Worm (Caenorhabditis elegans) whole organism, early embryonic: ENCODE data around the gene Y69A2AR.25.

ENCODE experiments used
- B0310.2 ChIP-seq: sonication (generic microtip); optimal IDR thresholded peaks from 2 replicates; lab custom pipeline; 2016; ENCODE audit warnings: mild to moderate bottlenecking, missing genetic modification characterization, missing compliant biosample characterization
- F13C5.2 ChIP-seq: sonication (generic microtip); optimal IDR thresholded peaks from 2 replicates; lab custom pipeline; 2017; ENCODE audit warnings: mild to moderate bottlenecking, missing genetic modification characterization, inconsistent platforms, missing compliant biosample characterization
- aly-1 ChIP-seq: sonication (generic microtip); optimal IDR thresholded peaks from 2 replicates; lab custom pipeline; 2016; ENCODE audit warnings: missing genetic modification characterization, missing compliant biosample characterization
- ama-1 ChIP-seq: fragments of 150-350 bp; optimal IDR thresholded peaks from 2 replicates; lab custom pipeline; 2014
- ceh-13 ChIP-seq: fragments of 200-800 bp; sonication (Bioruptor generic); optimal IDR thresholded peaks from 2 replicates; lab custom pipeline; 2018; ENCODE audit warnings: mild to moderate bottlenecking, missing genetic modification characterization, missing compliant biosample characterization
- ceh-36 ChIP-seq: sonication (generic microtip); optimal IDR thresholded peaks from 2 replicates; lab custom pipeline; 2016; ENCODE audit warnings: missing genetic modification characterization, inconsistent platforms, missing compliant biosample characterization
- ets-7 ChIP-seq: sonication (generic microtip); optimal IDR thresholded peaks from 2 replicates; lab custom pipeline; 2016; ENCODE audit warnings: missing genotype, missing genetic modification characterization, missing compliant biosample characterization
- flt-1 ChIP-seq: fragments of 200-800 bp; sonication (Bioruptor generic); IDR thresholded peaks from 2 replicates; pipeline ENCODE4 v1.3.6; 2022; ENCODE audit warnings: missing genetic modification characterization, missing compliant biosample characterization
- hmbx-1 ChIP-seq: sonication (generic microtip); optimal IDR thresholded peaks from 2 replicates; lab custom pipeline; 2016; ENCODE audit warnings: mild to moderate bottlenecking, missing genetic modification characterization, missing compliant biosample characterization
- hmg-4 ChIP-seq: fragments of 200-800 bp; sonication (Bioruptor generic); optimal IDR thresholded peaks from 2 replicates; lab custom pipeline; 2018; ENCODE audit warnings: mild to moderate bottlenecking, missing genetic modification characterization, missing compliant biosample characterization
- hnd-1 ChIP-seq: sonication (generic microtip); optimal IDR thresholded peaks from 2 replicates; lab custom pipeline; 2016; ENCODE audit warnings: missing genetic modification characterization, missing compliant biosample characterization
- pes-1 ChIP-seq: fragments of 200-800 bp; sonication (Bioruptor generic); IDR thresholded peaks from 2 replicates; pipeline ENCODE4 v1.3.6; 2022; ENCODE audit warnings: missing genetic modification reagents, missing genetic modification characterization, missing compliant biosample characterization
- scrt-1 ChIP-seq: fragments of 200-800 bp; sonication (Bioruptor generic); IDR thresholded peaks from 2 replicates; pipeline ENCODE4 v1.3.6; 2022; ENCODE audit warnings: missing genetic modification characterization, missing compliant biosample characterization
- sea-1 ChIP-seq: fragments of 200-800 bp; sonication (Bioruptor generic); conservative IDR thresholded peaks from 2 replicates; pipeline ENCODE4 v1.3.6; 2022; ENCODE audit warnings: missing genetic modification characterization, missing compliant biosample characterization
- tbx-11 ChIP-seq: fragments of 200-800 bp; sonication (Bioruptor generic); IDR thresholded peaks from 2 replicates; pipeline ENCODE4 v1.3.6; 2022; ENCODE audit warnings: missing genetic modification characterization, missing compliant biosample characterization
- tbx-37 ChIP-seq: fragments of 200-800 bp; sonication (Bioruptor generic); conservative IDR thresholded peaks from 2 replicates; pipeline ENCODE4 v1.3.6; 2022; ENCODE audit warnings: missing genetic modification reagents, missing genetic modification characterization, missing compliant biosample characterization
- tra-4 ChIP-seq: sonication (generic microtip); optimal IDR thresholded peaks from 2 replicates; lab custom pipeline; 2017; ENCODE audit warnings: missing genetic modification characterization, missing compliant biosample characterization

Y69A2AR.25 gene

DNA sequence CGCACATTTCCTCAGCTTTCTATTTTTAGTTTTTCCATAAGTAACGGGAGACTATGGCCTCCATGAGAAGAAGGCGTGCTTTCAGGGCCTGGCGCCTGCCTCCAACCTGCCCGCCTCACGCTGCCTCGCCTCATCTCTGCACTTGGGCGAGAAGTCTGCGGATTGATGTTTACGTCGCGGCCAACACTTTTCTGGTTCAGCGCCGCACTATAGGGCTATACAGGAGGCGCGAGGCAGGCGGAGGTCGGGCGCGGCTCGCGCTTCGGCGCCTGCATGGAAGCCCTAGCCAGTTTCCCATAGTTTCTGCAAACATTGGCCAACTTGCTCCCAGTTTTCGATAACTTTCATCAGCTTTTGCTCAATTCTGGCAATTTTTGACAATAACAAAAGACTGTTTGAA, 5.0 kb upstream of the Y69A2AR.25 start:
- TF ChIP-seq tra-4 (tag; lab: Kevin White, UChicago) (no peak), aly-1 (tag; lab: Kevin White, UChicago) (no peak), ama-1 (lab: Kevin White, UChicago) (no peak), hmg-4 (no peak), hmbx-1 (tag; lab: Kevin White, UChicago) (no peak), B0310.2 (tag; lab: Kevin White, UChicago) (no peak), ceh-13 (GFP tag; lab: Kevin White, UChicago) (no peak), ets-7 (no peak), hnd-1 (no peak)

DNA sequence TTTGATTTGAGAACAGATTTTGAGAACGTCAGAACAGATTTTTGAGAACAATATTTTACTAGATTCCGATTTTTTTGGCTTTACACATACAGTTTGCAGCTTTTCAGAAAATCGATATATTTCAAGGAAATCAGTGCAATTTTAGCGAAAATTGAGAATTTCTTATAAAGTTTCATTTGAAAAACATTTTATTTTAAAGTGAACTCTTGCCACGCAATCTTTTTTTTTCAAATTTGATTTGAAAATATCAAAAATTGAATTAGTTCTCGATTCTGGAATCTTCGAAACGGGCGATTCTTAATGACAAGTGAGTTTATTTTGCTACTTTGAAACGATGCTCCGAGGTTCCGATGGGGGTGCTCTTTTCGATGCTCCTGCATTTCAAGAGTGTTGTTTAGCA, 3.9 kb upstream of the Y69A2AR.25 start, which contains the start of gene Y69A2AR.51:
TSS of gene Y69A2AR.51 (plus strand) at position 301 of the 400 bp plus-strand sequence.
- TF ChIP-seq tra-4 (tag; lab: Kevin White, UChicago) (no peak), B0310.2 (tag; lab: Kevin White, UChicago) (no peak), scrt-1 (GFP tag; lab: Robert Waterston, UW) (no peak), sea-1 (GFP tag; lab: Robert Waterston, UW) (no peak), ceh-36 (tag; lab: Kevin White, UChicago) (no peak), hmbx-1 (tag; lab: Kevin White, UChicago) (no peak), hmg-4 (no peak), ama-1 (lab: Kevin White, UChicago) (no peak), F13C5.2 (tag; lab: Kevin White, UChicago) (no peak), hnd-1 (no peak), tbx-11 (no peak), ceh-13 (GFP tag; lab: Kevin White, UChicago) (no peak), aly-1 (tag; lab: Kevin White, UChicago) (no peak), flt-1 (GFP tag; lab: Robert Waterston, UW) (no peak), tbx-37 (GFP tag; lab: Robert Waterston, UW) (no peak)

DNA sequence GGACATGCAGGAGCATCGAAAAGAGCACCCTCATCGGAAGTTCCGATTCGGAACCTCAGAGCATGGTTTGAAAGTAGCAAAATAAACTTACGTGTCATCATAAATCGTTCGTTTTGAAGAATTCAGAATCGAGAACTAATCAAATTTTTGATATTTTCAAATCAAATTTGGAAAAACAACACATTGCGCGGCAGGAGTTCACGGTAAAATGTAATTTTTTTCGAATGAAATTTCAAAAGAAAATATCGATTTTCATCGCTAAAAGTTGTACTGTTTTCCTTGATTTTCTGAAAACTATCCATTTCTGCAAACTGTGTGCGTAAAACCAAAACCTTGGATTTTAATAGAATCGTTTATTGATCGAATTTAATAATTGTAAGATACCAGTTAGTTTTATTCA, 4.2 kb downstream of the Y69A2AR.25 start, which contains the start of gene Y69A2AR.24:
TSS of gene Y69A2AR.24 (minus strand) at position 101 of the 400 bp plus-strand sequence.
- TF ChIP-seq hmbx-1 (tag; lab: Kevin White, UChicago) (no peak), ceh-36 (tag; lab: Kevin White, UChicago) (no peak), F13C5.2 (tag; lab: Kevin White, UChicago) (no peak), hmg-4 (no peak), ceh-13 (GFP tag; lab: Kevin White, UChicago) (no peak), tbx-37 (GFP tag; lab: Robert Waterston, UW) (no peak), tbx-11 (no peak), flt-1 (GFP tag; lab: Robert Waterston, UW) (no peak), scrt-1 (GFP tag; lab: Robert Waterston, UW) (no peak), B0310.2 (tag; lab: Kevin White, UChicago) (no peak), tra-4 (tag; lab: Kevin White, UChicago) (no peak)

DNA sequence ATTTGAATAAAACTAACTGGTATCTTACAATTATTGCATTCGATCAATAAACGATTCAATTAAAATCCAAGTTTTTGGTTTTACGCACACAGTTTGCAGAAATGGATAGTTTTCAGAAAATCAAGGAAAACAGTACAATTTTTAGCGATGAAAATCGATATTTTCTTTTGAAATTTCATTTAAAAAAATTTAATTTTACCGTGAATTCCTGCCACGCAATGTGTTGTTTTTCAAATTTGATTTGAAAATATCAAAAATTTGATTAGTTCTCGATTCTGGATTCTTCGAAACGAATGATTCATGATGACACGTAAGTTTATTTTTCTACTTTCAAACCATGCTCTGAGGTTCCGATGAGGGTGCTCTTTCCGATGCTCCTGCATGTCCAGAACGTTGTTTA, 6.1 kb downstream of the Y69A2AR.25 start, which contains the start of gene Y69A2AR.50:
TSS of gene Y69A2AR.50 (plus strand) at position 301 of the 400 bp plus-strand sequence.
- no peak for TF ChIP-seq tbx-37 (GFP tag; lab: Robert Waterston, UW)
- TF ChIP-seq tbx-11, result no peak
- no peak for TF ChIP-seq scrt-1 (GFP tag; lab: Robert Waterston, UW)
- no peak for TF ChIP-seq aly-1 (tag; lab: Kevin White, UChicago)
- no peak for TF ChIP-seq hmg-4

DNA sequence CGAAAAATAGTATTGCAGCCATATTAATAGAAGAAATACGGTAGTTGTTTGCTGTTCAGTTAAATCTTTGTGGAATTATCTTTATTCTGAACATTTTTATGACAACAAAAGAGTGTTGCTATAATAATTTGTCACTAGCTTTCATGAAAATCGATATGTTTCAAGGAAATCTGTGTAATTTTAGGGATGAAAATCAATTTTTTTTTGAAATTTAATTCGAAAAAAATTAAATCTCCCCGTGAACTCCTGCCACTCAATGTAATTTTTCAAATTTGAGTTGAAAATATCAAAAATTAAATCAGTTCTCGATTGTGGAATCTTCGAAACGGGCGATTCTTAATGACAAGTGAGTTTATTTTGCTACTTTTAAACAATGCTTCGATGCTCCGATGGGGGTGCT, 6.8 kb downstream of the Y69A2AR.25 start, which contains the start of gene Y69A2AR.46:
TSS of gene Y69A2AR.46 (plus strand) at position 301 of the 400 bp plus-strand sequence.
- TF ChIP-seq sea-1 (GFP tag; lab: Robert Waterston, UW) (no peak), flt-1 (GFP tag; lab: Robert Waterston, UW) (no peak), ceh-36 (tag; lab: Kevin White, UChicago) (no peak), ets-7 (no peak), hnd-1 (no peak), hmg-4 (no peak), scrt-1 (GFP tag; lab: Robert Waterston, UW) (no peak), F13C5.2 (tag; lab: Kevin White, UChicago) (no peak), aly-1 (tag; lab: Kevin White, UChicago) (no peak), ama-1 (lab: Kevin White, UChicago) (no peak), tra-4 (tag; lab: Kevin White, UChicago) (no peak)

DNA sequence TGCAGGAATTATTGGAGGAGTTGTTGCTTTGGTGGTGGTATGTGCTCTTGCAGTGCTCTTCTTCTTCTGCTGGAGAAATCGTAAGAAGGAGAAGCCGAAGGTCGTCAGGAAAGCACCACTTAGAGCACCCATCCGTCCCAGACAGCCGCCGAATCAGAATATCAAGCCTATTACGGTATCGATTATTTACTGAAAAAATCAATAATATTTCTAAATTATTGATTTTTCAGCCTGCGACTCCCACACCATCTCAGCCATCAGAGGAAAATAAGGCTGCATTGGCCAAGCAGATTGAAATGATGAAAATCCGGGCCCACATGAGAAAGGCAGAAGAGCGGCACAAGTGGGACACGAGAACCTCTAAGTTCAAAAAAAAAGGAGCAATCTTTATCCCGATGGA, 12.0 kb downstream of the Y69A2AR.25 start:
- no peak for TF ChIP-seq hmg-4
- TF ChIP-seq B0310.2 (tag; lab: Kevin White, UChicago), result no peak
- TF ChIP-seq tra-4 (tag; lab: Kevin White, UChicago), result no peak
- TF ChIP-seq tbx-37 (GFP tag; lab: Robert Waterston, UW), result no peak
- no peak for TF ChIP-seq tbx-11
- no peak for TF ChIP-seq ama-1 (lab: Kevin White, UChicago)
- no peak for TF ChIP-seq pes-1 (GFP tag; lab: Robert Waterston, UW)
- no peak for TF ChIP-seq aly-1 (tag; lab: Kevin White, UChicago)
- no peak for TF ChIP-seq hnd-1
- TF ChIP-seq ceh-36 (tag; lab: Kevin White, UChicago), result no peak
- no peak for TF ChIP-seq scrt-1 (GFP tag; lab: Robert Waterston, UW)

DNA sequence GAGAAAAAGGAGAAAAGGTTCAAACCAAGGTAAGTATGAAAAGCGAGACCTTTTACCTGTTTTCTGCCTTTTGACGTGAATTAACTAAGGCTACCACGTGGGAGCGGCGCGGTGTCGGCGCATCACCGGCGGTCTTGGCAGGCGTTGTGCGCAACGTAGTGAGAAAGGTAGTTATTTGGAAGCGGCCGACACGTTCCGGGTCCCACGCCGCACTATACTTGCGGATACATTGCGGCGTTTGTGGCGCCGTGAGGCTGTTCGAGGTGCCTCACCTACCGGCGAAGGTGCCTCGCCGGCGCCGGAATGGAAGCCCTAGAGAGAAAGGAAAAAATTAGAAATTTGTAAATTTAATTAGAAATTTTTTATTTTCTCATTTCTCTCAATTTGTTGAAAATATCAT, 15.3 kb downstream of the Y69A2AR.25 start:
- TF ChIP-seq ceh-36 (tag; lab: Kevin White, UChicago) (no peak), tra-4 (tag; lab: Kevin White, UChicago) (no peak)

DNA sequence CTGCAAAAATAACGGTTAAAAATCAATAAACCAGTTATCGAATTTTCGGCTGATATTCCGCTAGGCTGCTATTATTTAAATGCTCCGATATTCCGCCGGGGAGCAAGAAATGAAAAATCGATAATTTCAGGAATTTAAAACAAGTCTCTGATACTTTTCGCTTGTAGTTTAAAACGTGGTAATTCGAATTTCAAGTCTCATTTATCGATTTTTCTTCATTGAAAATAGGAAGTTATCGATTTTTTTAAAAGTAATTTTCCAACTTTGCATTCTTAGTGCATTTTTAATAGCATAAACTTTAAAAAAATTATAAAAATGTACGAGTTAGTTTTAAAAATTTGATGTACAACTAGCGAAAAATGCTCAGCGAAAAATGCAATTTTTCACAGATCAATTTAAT, 15.9 kb downstream of the Y69A2AR.25 start:
- no peak for TF ChIP-seq pes-1 (GFP tag; lab: Robert Waterston, UW)
- TF ChIP-seq sea-1 (GFP tag; lab: Robert Waterston, UW), result no peak
- no peak for TF ChIP-seq ama-1 (lab: Kevin White, UChicago)
- TF ChIP-seq aly-1 (tag; lab: Kevin White, UChicago), result no peak
- TF ChIP-seq scrt-1 (GFP tag; lab: Robert Waterston, UW), result no peak
- no peak for TF ChIP-seq ceh-36 (tag; lab: Kevin White, UChicago)
- TF ChIP-seq tra-4 (tag; lab: Kevin White, UChicago), result no peak
- no peak for TF ChIP-seq hmg-4
- TF ChIP-seq hmbx-1 (tag; lab: Kevin White, UChicago), result no peak
- TF ChIP-seq B0310.2 (tag; lab: Kevin White, UChicago), result no peak
- no peak for TF ChIP-seq hnd-1
- TF ChIP-seq tbx-37 (GFP tag; lab: Robert Waterston, UW), result no peak
- TF ChIP-seq flt-1 (GFP tag; lab: Robert Waterston, UW), result no peak
- no peak for TF ChIP-seq ets-7
- no peak for TF ChIP-seq ceh-13 (GFP tag; lab: Kevin White, UChicago)
- TF ChIP-seq tbx-11, result no peak
